Fruit fly (Drosophila melanogaster): ENCODE results near the gene CG15473.
A peak's percentile ranks its signal among the peaks of the same experiment; 100 is the strongest.

The CG15473 gene

DNA sequence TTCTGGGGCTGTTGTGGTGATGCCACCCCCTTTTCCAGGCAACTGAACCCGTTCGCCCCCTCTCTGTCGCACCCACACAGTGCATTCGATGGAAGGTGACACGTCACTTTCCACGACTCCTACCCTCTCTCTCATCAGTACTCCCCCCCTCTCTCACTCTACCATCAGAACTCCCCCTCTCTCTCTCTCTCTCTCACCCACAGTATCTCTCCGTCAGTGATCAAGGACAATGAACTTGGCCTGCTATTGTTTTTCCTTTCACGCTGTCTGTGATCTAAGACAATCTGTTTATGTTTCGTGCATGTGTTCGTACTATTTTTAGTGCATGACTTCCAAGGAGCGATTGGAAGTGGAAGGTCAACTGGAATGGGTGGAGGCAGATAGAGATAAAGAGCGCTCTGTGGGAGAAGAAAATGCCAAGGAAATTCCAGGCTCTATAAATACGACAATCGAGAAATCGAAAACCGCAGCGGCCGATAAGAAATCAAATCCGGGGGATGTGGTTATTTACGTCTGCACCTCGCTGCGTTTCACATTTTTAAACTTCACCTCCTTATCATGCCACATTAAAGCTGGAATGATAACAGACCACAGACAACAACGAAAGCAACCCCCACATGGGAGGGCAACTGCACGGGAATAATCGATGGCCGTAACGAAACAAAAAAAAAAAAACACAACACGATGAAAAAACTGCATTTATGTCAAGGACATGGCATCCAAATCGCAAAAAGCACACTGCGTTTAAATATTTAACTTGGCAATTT lies 24.0 kb upstream of the CG15473 start:
- TF ChIP-seq CG8478 (optimal IDR thresholded peaks at IDR 0.05) = no peak
- TF ChIP-seq CTCF (optimal IDR thresholded peaks at IDR 0.05) = no peak

dm6 chrX:4677427-4677826 lies 23.1 kb upstream of the CG15473 start:
- TF ChIP-seq CG8478 (optimal IDR thresholded peaks at IDR 0.05) = no peak
- TF ChIP-seq CTCF (optimal IDR thresholded peaks at IDR 0.05) = no peak

DNA sequence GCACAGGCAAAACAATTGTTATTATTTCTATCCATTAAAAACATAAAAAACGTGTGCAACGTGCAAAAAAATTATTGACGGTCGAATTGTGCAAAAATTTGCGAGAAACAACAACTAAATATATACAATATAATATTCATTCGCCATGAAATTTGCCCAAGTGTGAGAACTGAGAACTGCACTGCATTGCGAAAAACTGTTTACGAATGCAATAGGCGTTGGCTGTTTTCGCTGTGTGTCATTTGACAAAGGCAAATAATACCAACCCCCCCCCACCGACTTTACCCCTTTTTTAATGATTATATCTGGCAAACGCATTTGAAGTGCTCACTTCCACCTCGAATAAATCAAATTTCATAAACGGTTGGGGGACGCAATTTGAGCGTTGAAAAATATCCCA lies 20.8 kb upstream of the CG15473 start:
- TF ChIP-seq CG8478 (optimal IDR thresholded peaks at IDR 0.05) (no peak), CTCF (optimal IDR thresholded peaks at IDR 0.05) (no peak)

- TF ChIP-seq CTCF (optimal IDR thresholded peaks at IDR 0.05) (no peak), CG8478 (optimal IDR thresholded peaks at IDR 0.05) (no peak)
Measured at dm6 chrX:4671194-4671626, 16.9 kb upstream of the CG15473 start.

dm6 chrX:4669438-4669837 lies 15.1 kb upstream of the CG15473 start:
- no peak for TF ChIP-seq CG8478 (optimal IDR thresholded peaks at IDR 0.05)
- TF ChIP-seq CTCF (optimal IDR thresholded peaks at IDR 0.05) = no peak

dm6 chrX:4666650-4667360 lies 12.5 kb upstream of the CG15473 start, which contains the start of gene CG3009:
TSS of gene CG3009 (minus strand) at chrX:4666700.
- peak; percentile 36 to 59 for TF ChIP-seq CTCF (optimal IDR thresholded peaks at IDR 0.05)
- no peak for TF ChIP-seq CG8478 (optimal IDR thresholded peaks at IDR 0.05)

dm6 chrX:4664107-4664506 lies 9.8 kb upstream of the CG15473 start:
- TF ChIP-seq CG8478 (optimal IDR thresholded peaks at IDR 0.05) = no peak
- TF ChIP-seq CTCF (optimal IDR thresholded peaks at IDR 0.05) = no peak

dm6 chrX:4660642-4661252 lies 6.5 kb upstream of the CG15473 start:
- TF ChIP-seq CG8478 (optimal IDR thresholded peaks at IDR 0.05) = no peak
- no peak for TF ChIP-seq CTCF (optimal IDR thresholded peaks at IDR 0.05)

DNA sequence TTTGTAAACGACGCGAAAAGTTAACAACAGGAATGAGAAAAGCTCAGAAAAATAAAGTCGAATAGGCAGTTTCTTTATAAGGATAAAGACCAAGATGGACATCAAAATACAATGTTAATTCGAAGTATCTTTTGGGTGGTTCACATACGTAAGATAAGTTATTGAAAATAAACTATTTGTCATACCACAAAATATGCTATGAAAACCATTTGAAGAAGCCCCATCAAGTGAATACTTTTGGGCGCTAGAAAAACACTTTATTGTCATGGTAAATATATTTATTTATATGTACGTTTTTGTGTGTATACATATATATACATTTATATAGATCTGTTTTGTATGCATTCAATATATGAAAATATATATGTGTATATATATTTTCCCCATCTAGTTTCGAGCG lies 3.6 kb upstream of the CG15473 start:
- no peak for TF ChIP-seq CG8478 (optimal IDR thresholded peaks at IDR 0.05)
- TF ChIP-seq CTCF (optimal IDR thresholded peaks at IDR 0.05) = no peak

DNA sequence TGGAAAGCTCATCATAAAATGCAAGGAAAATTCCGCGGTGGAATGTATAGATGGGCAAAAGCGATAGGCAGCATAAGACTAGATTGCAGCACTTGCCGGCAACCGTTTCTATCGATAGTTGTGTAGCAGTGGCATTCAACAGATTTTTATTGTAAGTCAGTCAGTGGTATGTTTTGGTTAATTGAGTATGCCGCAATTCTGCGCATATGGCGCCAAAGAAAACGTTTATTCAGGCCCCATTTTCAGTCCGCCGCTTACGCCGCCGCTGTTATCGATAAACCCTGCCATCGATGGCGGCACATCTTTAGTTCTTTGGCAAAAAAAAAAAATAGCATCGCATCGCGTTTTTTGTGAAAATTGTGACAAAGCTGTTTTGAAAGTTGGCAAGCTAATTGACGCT lies 4.5 kb downstream of the CG15473 start, which contains the start of the genes Cbp80 and Torsin:
Cbp80 (plus strand) TSS at position 265 of the 400 bp plus-strand sequence.
Torsin (minus strand) TSS at position 282 of the 400 bp plus-strand sequence.
- TF ChIP-seq CTCF (optimal IDR thresholded peaks at IDR 0.05) = no peak
- TF ChIP-seq CG8478 (optimal IDR thresholded peaks at IDR 0.05) = no peak

DNA sequence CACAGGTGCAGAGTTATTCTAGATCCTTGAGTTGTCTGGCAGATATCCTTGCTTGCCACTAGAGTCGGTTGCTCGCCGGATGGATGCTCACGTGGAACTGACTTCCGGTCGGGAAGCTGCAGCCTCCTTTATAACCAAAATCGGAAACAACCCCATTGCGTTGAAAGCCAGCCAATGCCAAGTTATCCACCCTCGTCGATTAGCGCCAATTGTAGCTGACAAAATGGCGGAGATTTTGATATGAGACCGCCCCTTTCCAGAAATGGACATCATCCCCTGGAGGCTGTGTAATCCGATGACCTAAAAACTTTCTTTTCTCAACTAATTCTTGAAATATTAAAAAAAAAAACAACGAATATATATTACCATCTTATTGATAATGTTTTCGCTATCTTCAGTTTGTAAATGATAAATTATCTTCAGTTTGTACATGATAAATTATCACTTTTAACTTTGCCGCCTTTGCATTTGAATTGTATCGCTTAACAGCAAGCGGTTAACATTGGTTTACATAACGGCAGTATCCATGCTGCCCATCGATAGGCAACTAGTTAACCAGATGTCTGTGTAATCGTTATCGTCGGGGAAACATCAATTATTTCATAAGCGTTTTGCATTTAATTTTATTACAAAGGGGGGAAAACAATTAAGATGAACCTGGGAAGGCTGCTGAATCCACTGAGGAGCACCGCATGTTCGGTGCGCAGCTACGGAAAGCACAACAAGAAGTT lies 6.8 kb downstream of the CG15473 start, which contains the start of the genes HLH4C and mRpL30:
HLH4C (minus strand) TSS at position 99 of the 731 bp plus-strand sequence.
mRpL30 (plus strand) TSS at position 556 of the 731 bp plus-strand sequence.
- TF ChIP-seq CTCF (optimal IDR thresholded peaks at IDR 0.05) = no peak
- no peak for TF ChIP-seq CG8478 (optimal IDR thresholded peaks at IDR 0.05)

DNA sequence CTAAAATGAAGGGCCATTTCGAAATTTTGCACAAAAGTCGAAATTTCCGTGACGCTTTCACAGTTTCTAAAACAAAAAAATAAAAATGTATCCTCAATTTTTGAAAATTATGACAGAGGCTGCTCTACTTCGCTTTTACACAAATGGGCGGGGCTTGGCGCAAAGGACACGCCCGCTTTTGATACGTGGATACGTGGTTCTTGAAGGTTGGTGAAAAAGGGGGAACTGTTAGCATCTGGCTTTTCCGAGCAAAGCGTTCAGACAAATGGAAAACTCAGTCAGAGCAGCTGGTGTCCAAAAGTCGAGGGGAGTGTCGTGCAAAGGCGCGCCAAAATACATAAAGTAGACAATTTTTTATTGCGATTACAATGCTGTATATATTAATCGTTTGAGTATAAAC lies 9.5 kb downstream of the CG15473 start, which contains the start of gene CG3062:
CG3062 (minus strand) TSS at position 101 of the 400 bp plus-strand sequence.
- no peak for TF ChIP-seq CTCF (optimal IDR thresholded peaks at IDR 0.05)
- no peak for TF ChIP-seq CG8478 (optimal IDR thresholded peaks at IDR 0.05)

- TF ChIP-seq CTCF (optimal IDR thresholded peaks at IDR 0.05) (no peak), CG8478 (optimal IDR thresholded peaks at IDR 0.05) (no peak)
Measured at dm6 chrX:4643887-4644286, 10.4 kb downstream of the CG15473 start, which contains the start of gene CG3081. TSS of gene CG3081 (minus strand) at chrX:4643987.

- TF ChIP-seq CG8478 (optimal IDR thresholded peaks at IDR 0.05) (no peak), CTCF (optimal IDR thresholded peaks at IDR 0.05) (no peak)
Measured at dm6 chrX:4635856-4636486, 18.3 kb downstream of the CG15473 start, which contains the start of the genes Alms1a and pon. TSS of gene Alms1a (minus strand) at chrX:4636004. TSS of gene pon (plus strand) at chrX:4636318.
